Worm (Caenorhabditis elegans) whole organism, L3 larva: ENCODE data around the gene eral-1.

Experiments
- ZK546.5 ChIP-seq: sonication (generic microtip); optimal IDR thresholded peaks from 2 replicates; lab custom pipeline; 2017; ENCODE audit warnings: missing biosample characterization, missing genetic modification characterization
- aly-2 ChIP-seq: fragments of 150-350 bp; optimal IDR thresholded peaks from 2 replicates; lab custom pipeline; 2014; ENCODE audit warnings: missing biosample characterization, missing genetic modification characterization
- lin-15B ChIP-seq: fragments of 150-350 bp; optimal IDR thresholded peaks from 2 replicates; lab custom pipeline; 2014; ENCODE audit warnings: missing biosample characterization, missing genetic modification characterization
- lin-39 ChIP-seq: fragments of 150-350 bp; optimal IDR thresholded peaks from 2 replicates; lab custom pipeline; 2018; ENCODE audit warnings: missing biosample characterization, missing genetic modification reagents, missing genetic modification characterization
- mdl-1 ChIP-seq: fragments of 150-350 bp; optimal IDR thresholded peaks from 2 replicates; lab custom pipeline; 2014; ENCODE audit warnings: missing biosample characterization, missing genetic modification characterization
- nfya-1 ChIP-seq: sonication (generic microtip); optimal IDR thresholded peaks from 2 replicates; lab custom pipeline; 2017; ENCODE audit warnings: missing genetic modification characterization, mild to moderate bottlenecking, missing compliant biosample characterization, antibody characterized with exemption, moderate library complexity; ENCODE audit not compliant: insufficient read depth
- nhr-23 ChIP-seq: fragments of 150-350 bp; optimal IDR thresholded peaks from 2 replicates; lab custom pipeline; 2014; ENCODE audit warnings: missing biosample characterization, missing genetic modification reagents, missing genetic modification characterization
- nhr-237 ChIP-seq: fragments of 150-350 bp; optimal IDR thresholded peaks from 2 replicates; lab custom pipeline; 2014; ENCODE audit warnings: missing biosample characterization, missing genetic modification characterization
- pqm-1 ChIP-seq: fragments of 150-350 bp; optimal IDR thresholded peaks from 2 replicates; lab custom pipeline; 2017; ENCODE audit warnings: missing biosample characterization, missing genetic modification characterization, inconsistent platforms
- unc-39 ChIP-seq: sonication (generic microtip); optimal IDR thresholded peaks from 4 replicates; lab custom pipeline; 2017; ENCODE audit warnings: missing biosample characterization, missing genetic modification characterization
- unc-62 ChIP-seq: fragments of 150-350 bp; sonication (generic microtip); optimal IDR thresholded peaks from 4 replicates; lab custom pipeline; 2014; ENCODE audit warnings: missing biosample characterization, missing genetic modification reagents, missing genetic modification characterization
- ztf-11 ChIP-seq: fragments of 150-350 bp; optimal IDR thresholded peaks from 2 replicates; lab custom pipeline; 2014; ENCODE audit warnings: missing biosample characterization, missing genetic modification characterization

eral-1 gene

DNA sequence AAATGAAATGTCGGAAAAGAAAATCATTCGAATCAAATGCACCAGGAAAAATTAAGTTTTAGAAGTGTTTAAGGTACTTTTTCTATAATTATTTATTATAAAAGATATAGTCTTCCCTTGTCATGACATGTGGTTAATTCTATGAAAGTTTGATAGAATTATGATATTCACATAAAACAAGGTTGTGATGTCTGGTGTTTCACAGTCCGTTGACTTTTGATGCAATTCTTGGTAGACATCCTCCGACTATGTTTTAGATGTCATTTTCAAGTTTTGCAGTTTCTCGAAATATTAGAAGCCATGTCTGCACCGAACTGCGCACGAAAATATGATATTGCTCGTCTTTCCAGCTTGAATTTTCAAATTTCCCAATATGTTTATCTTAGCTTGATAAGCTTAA is 45.2 kb downstream of the eral-1 start, which contains the start of gene sra-7:
Gene sra-7 (plus strand): TSS at position 301 of the 400 bp plus-strand sequence.
- no peak for TF ChIP-seq mdl-1 (tag; lab: Kevin White, UChicago)

DNA sequence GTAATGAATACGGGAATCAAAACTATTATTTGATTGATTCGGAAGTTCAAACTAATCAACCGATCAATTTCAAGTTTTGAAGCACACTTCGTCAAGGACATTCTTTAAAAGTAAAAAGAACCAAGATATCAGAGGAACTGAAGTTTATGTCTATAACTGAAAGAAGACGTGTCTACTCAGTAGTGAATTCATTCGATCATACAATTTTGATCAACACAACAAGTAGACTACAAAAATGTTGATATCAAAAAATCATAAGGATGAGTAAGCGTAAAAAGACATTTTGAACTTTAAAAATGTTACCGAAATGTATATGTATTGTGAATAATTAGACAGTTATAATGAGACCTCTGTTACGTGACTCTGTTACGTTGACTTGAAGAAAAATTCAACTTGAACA is 46.8 kb downstream of the eral-1 start, which contains the start of gene sra-4:
Gene sra-4 (minus strand): TSS at position 101 of the 400 bp plus-strand sequence.
- no peak for TF ChIP-seq lin-39 (tag; lab: Kevin White, UChicago)

DNA sequence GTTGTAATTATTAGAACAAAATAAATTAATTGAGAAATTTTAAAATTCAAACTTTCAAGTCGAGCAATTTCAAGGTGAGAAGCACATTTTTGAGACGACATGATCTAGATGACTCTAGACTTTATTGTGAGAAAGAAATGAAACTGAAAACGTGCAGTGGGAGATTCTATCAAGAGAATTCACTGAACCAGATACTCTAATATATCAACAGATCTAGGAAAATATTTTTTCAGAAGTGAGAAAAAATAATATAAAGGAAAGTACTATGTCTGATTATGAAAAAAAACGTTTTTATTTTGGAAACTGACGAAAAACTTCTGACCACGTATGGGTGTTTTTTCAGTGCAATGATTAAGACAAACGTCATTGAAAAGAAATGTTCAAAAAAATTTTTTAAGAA is 48.8 kb downstream of the eral-1 start, which contains the start of gene sra-3:
Gene sra-3 (minus strand): TSS at position 101 of the 400 bp plus-strand sequence.
- TF ChIP-seq mdl-1 (tag; lab: Kevin White, UChicago) (no peak), ZK546.5 (no peak), pqm-1 (no peak), unc-62 (GFP tag; lab: Kevin White, UChicago) (no peak), nhr-237 (tag; lab: Kevin White, UChicago) (no peak), ztf-11 (tag; lab: Kevin White, UChicago) (no peak), lin-39 (tag; lab: Kevin White, UChicago) (no peak), unc-39 (tag; lab: Kevin White, UChicago) (no peak), nfya-1 (tag; lab: Kevin White, UChicago) (no peak), lin-15B (no peak), nhr-23 (tag; lab: Kevin White, UChicago) (no peak), aly-2 (tag; lab: Kevin White, UChicago) (no peak)
